Worm (Caenorhabditis elegans) whole organism, L4 larva: ENCODE measurements around the gene srt-11.

Experiments
- T26A8.4 ChIP-seq: fragments of 200-800 bp; sonication (Bioruptor generic); IDR thresholded peaks from 2 replicates; pipeline ENCODE4 v1.3.6; 2022; ENCODE audit warnings: missing genetic modification characterization, missing compliant biosample characterization
- Y48G9A.11 ChIP-seq: fragments of 200-800 bp; sonication (Bioruptor generic); IDR thresholded peaks from 2 replicates; pipeline ENCODE4 v1.3.6; 2022; ENCODE audit warnings: missing genetic modification reagents, missing genetic modification characterization, missing compliant biosample characterization
- Y5F2A.4 ChIP-seq: fragments of 200-800 bp; sonication (Bioruptor generic); optimal IDR thresholded peaks from 2 replicates; lab custom pipeline; 2018; ENCODE audit warnings: mild to moderate bottlenecking, missing genetic modification characterization, missing compliant biosample characterization
- Y75B8A.6 ChIP-seq: fragments of 200-800 bp; sonication (Bioruptor generic); IDR thresholded peaks from 2 replicates; pipeline ENCODE4 v1.3.6; 2022; ENCODE audit warnings: missing genetic modification reagents, missing genetic modification characterization, missing compliant biosample characterization
- aha-1 ChIP-seq: fragments of 150-350 bp; peaks from one replicate; lab custom pipeline; 2014; ENCODE audit warnings: missing biosample characterization, missing genetic modification characterization
- attf-4 ChIP-seq: sonication (generic microtip); optimal IDR thresholded peaks from 3 replicates; lab custom pipeline; 2017; ENCODE audit warnings: missing biosample characterization, missing genetic modification characterization
- ceh-20 ChIP-seq: fragments of 200-800 bp; sonication (Bioruptor generic); IDR thresholded peaks from 2 replicates; pipeline ENCODE4 v1.3.6; 2022; ENCODE audit warnings: missing genetic modification reagents, missing genetic modification characterization, missing compliant biosample characterization
- ceh-62 ChIP-seq: sonication (generic microtip); optimal IDR thresholded peaks from 2 replicates; lab custom pipeline; 2017; ENCODE audit warnings: missing biosample characterization, missing genetic modification characterization
- cey-2 ChIP-seq: sonication (generic microtip); optimal IDR thresholded peaks from 3 replicates; lab custom pipeline; 2017; ENCODE audit warnings: missing genetic modification characterization, mild to moderate bottlenecking, missing compliant biosample characterization, antibody characterized with exemption, borderline replicate concordance; ENCODE audit not compliant: insufficient read depth
- daf-12 ChIP-seq: fragments of 150-350 bp; optimal IDR thresholded peaks from 2 replicates; lab custom pipeline; 2014; ENCODE audit warnings: missing biosample characterization, missing genetic modification reagents, missing genetic modification characterization
- daf-16 ChIP-seq, 3 experiments: sonication (generic microtip); optimal IDR thresholded peaks; 2 replicates each; lab custom pipeline; 2016 to 2017; ENCODE audit warnings: missing genetic modification characterization in 3 of 3, missing genetic modification reagents in 3 of 3, mild to moderate bottlenecking in 2 of 3, missing compliant biosample characterization in 2 of 3, missing biosample characterization in 1 of 3, moderate library complexity in 1 of 3
- daf-19 ChIP-seq: fragments of 200-800 bp; sonication (Bioruptor generic); conservative IDR thresholded peaks from 2 replicates; pipeline ENCODE4 v1.3.6; 2022; ENCODE audit warnings: missing genetic modification characterization, missing compliant biosample characterization
- dpl-1 ChIP-seq: fragments of 150-350 bp; optimal IDR thresholded peaks from 2 replicates; lab custom pipeline; 2014; ENCODE audit warnings: missing biosample characterization, missing genetic modification reagents, missing genetic modification characterization
- dve-1 ChIP-seq: sonication (generic microtip); optimal IDR thresholded peaks from 2 replicates; lab custom pipeline; 2017; ENCODE audit warnings: antibody characterized with exemption, mild to moderate bottlenecking, missing genetic modification characterization, missing compliant biosample characterization; ENCODE audit not compliant: insufficient read depth
- egl-27 ChIP-seq: sonication (generic microtip); optimal IDR thresholded peaks from 3 replicates; lab custom pipeline; 2017; ENCODE audit warnings: missing biosample characterization, missing genetic modification reagents, missing genetic modification characterization
- hif-1 ChIP-seq, 2 experiments: sonication (generic microtip); optimal IDR thresholded peaks; 2 replicates each; lab custom pipeline; 2016 to 2017; ENCODE audit warnings: missing compliant biosample characterization in 2 of 2, missing genetic modification characterization in 2 of 2, missing genetic modification reagents in 2 of 2, missing genotype in 2 of 2, mild to moderate bottlenecking in 1 of 2
- jun-1 ChIP-seq: fragments of 150-350 bp; optimal IDR thresholded peaks from 2 replicates; lab custom pipeline; 2014; ENCODE audit warnings: missing biosample characterization, missing genetic modification reagents, missing genetic modification characterization
- lim-7 ChIP-seq: fragments of 200-800 bp; sonication (Bioruptor generic); IDR thresholded peaks from 2 replicates; pipeline ENCODE4 v1.3.6; 2022; ENCODE audit warnings: missing genetic modification characterization, missing compliant biosample characterization
- lin-15B ChIP-seq: fragments of 150-350 bp; sonication (generic microtip); optimal IDR thresholded peaks from 3 replicates; lab custom pipeline; 2014; ENCODE audit warnings: missing biosample characterization, missing genetic modification characterization
- lsy-2 ChIP-seq, 2 experiments: fragments of 150-350 bp in 1 of 2; sonication (generic microtip) in 1 of 2; optimal IDR thresholded peaks; 2 replicates each; lab custom pipeline; 2014 to 2017; ENCODE audit warnings: missing biosample characterization in 2 of 2, missing genetic modification characterization in 2 of 2
- mdt-29 ChIP-seq: fragments of 200-800 bp; sonication (Bioruptor generic); IDR thresholded peaks from 2 replicates; pipeline ENCODE4 v1.3.6; 2022; ENCODE audit warnings: missing genetic modification reagents, missing genetic modification characterization, missing compliant biosample characterization
- mes-2 ChIP-seq: sonication (generic microtip); optimal IDR thresholded peaks from 2 replicates; lab custom pipeline; 2016; ENCODE audit warnings: missing genotype, mild to moderate bottlenecking, missing genetic modification characterization, missing compliant biosample characterization; ENCODE audit not compliant: poor library complexity, severe bottlenecking
- mxl-3 ChIP-seq: fragments of 200-800 bp; sonication (Bioruptor generic); optimal IDR thresholded peaks from 2 replicates; lab custom pipeline; 2018; ENCODE audit warnings: mild to moderate bottlenecking, missing genetic modification characterization, missing compliant biosample characterization
- nhr-10 ChIP-seq: fragments of 150-350 bp; optimal IDR thresholded peaks from 2 replicates; lab custom pipeline; 2014; ENCODE audit warnings: missing biosample characterization, missing genetic modification characterization
- nhr-102 ChIP-seq: sonication (generic microtip); optimal IDR thresholded peaks from 2 replicates; lab custom pipeline; 2016; ENCODE audit warnings: mild to moderate bottlenecking, missing genetic modification characterization, moderate library complexity, missing compliant biosample characterization
- nhr-111 ChIP-seq: fragments of 200-800 bp; sonication (Bioruptor generic); optimal IDR thresholded peaks from 2 replicates; lab custom pipeline; 2018; ENCODE audit warnings: mild to moderate bottlenecking, missing genetic modification characterization, missing compliant biosample characterization
- nhr-237 ChIP-seq: sonication (generic microtip); optimal IDR thresholded peaks from 2 replicates; lab custom pipeline; 2017; ENCODE audit warnings: missing biosample characterization, missing genetic modification characterization
- nhr-42 ChIP-seq: fragments of 200-800 bp; sonication (Bioruptor generic); IDR thresholded peaks from 2 replicates; pipeline ENCODE4 v1.3.6; 2022; ENCODE audit warnings: missing genetic modification characterization, missing compliant biosample characterization
- nhr-48 ChIP-seq: sonication (generic microtip); optimal IDR thresholded peaks from 2 replicates; lab custom pipeline; 2016; ENCODE audit warnings: mild to moderate bottlenecking, missing genetic modification characterization, missing compliant biosample characterization
- nhr-77 ChIP-seq: fragments of 150-350 bp; optimal IDR thresholded peaks from 2 replicates; lab custom pipeline; 2014; ENCODE audit warnings: missing biosample characterization, missing genetic modification characterization
- pha-4 ChIP-seq, 2 experiments: fragments of 150-350 bp in 1 of 2; fragments of 200-800 bp in 1 of 2; sonication (Bioruptor generic) in 1 of 2; IDR thresholded peaks in 1 of 2; optimal IDR thresholded peaks in 1 of 2; 2 replicates each; pipeline versions ENCODE4 v1.3.6 to Lab custom; 2014 to 2022; ENCODE audit warnings: missing genetic modification characterization in 2 of 2, missing genetic modification reagents in 2 of 2, missing biosample characterization in 1 of 2, missing compliant biosample characterization in 1 of 2
- pqm-1 ChIP-seq: sonication (generic microtip); optimal IDR thresholded peaks from 2 replicates; lab custom pipeline; 2017; ENCODE audit warnings: missing biosample characterization, missing genetic modification characterization
- rbr-2 ChIP-seq: sonication (generic microtip); optimal IDR thresholded peaks from 2 replicates; lab custom pipeline; 2016; ENCODE audit warnings: missing genotype, missing genetic modification characterization, missing compliant biosample characterization
- skn-1 ChIP-seq: fragments of 150-350 bp; optimal IDR thresholded peaks from 2 replicates; lab custom pipeline; 2014; ENCODE audit warnings: missing biosample characterization, missing genetic modification characterization
- snpc-1.2 ChIP-seq: fragments of 200-800 bp; sonication (Bioruptor generic); IDR thresholded peaks from 2 replicates; pipeline ENCODE4 v1.3.6; 2022; ENCODE audit warnings: missing genetic modification reagents, missing genetic modification characterization, missing compliant biosample characterization
- snpc-4 ChIP-seq: fragments of 150-350 bp; optimal IDR thresholded peaks from 2 replicates; lab custom pipeline; 2014; ENCODE audit warnings: missing biosample characterization, missing genetic modification characterization
- spr-3 ChIP-seq: fragments of 200-800 bp; sonication (Bioruptor generic); optimal IDR thresholded peaks from 2 replicates; lab custom pipeline; 2018; ENCODE audit warnings: mild to moderate bottlenecking, missing genetic modification characterization, missing compliant biosample characterization
- tag-97 ChIP-seq: fragments of 200-800 bp; sonication (Bioruptor generic); IDR thresholded peaks from 2 replicates; pipeline ENCODE4 v1.3.6; 2022; ENCODE audit warnings: missing genetic modification characterization, missing compliant biosample characterization
- tra-1 ChIP-seq: fragments of 200-800 bp; sonication (Bioruptor generic); IDR thresholded peaks from 2 replicates; pipeline ENCODE4 v1.3.6; 2022; ENCODE audit warnings: missing genetic modification reagents, missing genetic modification characterization, missing compliant biosample characterization
- unc-130 ChIP-seq: sonication (generic microtip); optimal IDR thresholded peaks from 2 replicates; lab custom pipeline; 2016; ENCODE audit warnings: missing genetic modification reagents, missing genetic modification characterization, missing compliant biosample characterization
- unc-62 ChIP-seq, 3 experiments: fragments of 150-350 bp in 1 of 3; sonication (generic microtip); optimal IDR thresholded peaks in 2 of 3; peaks in 1 of 3; 1 replicate in 1 of 3; 2 replicates in 2 of 3; lab custom pipeline; 2014 to 2017; ENCODE audit warnings: missing biosample characterization in 3 of 3, missing genetic modification characterization in 3 of 3, missing genetic modification reagents in 3 of 3, missing genotype in 1 of 3
- zfp-2 ChIP-seq: sonication (generic microtip); optimal IDR thresholded peaks from 2 replicates; lab custom pipeline; 2016; ENCODE audit warnings: mild to moderate bottlenecking, missing genetic modification characterization, missing compliant biosample characterization
- zip-2 ChIP-seq: fragments of 150-350 bp; optimal IDR thresholded peaks from 2 replicates; lab custom pipeline; 2014; ENCODE audit warnings: missing biosample characterization, missing genetic modification characterization
- ztf-11 ChIP-seq: fragments of 150-350 bp; optimal IDR thresholded peaks from 2 replicates; lab custom pipeline; 2014; ENCODE audit warnings: missing biosample characterization, missing genetic modification characterization

The srt-11 gene

DNA sequence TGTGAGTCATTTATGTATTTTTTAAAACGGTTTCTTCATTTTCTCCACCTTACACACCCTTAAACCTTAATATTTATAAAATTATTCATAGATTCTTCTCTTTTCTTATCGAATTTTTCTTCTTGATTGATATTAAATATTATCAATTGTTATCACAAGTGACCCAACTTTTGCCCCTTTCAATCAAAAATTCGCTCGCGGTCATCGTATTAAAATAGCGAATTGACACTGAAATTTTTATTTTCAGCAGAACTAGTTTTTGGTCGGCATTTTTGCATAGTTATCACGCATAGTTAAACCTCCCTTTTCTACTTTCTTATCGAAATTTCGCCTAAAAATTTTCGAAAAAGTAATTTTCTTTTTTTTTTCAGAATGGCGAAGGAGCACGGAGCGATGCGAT, 6.9 kb downstream of the srt-11 start (continued):
- no peak for TF ChIP-seq ceh-62 (tag; lab: Kevin White, UChicago)
- TF ChIP-seq, all 104 proteins: peak for 10

DNA sequence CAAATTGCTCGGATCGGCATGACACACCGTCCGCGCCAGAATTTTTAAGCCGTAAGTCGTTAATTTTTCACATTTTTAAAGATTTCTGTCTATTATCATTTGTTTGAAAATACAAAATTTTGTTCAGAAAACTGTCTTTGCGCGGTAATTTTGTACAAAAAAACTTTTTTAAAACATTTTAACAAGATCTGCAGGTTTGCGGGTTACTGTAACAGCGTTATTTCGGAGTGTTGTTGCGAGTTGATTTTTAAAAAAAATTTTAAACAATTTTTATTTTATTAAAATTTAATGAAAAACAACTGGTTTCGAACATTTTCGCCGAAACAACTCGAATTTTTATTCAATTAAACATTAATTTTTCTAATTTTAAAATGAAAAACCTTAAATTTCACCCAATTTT, 7.3 kb downstream of the srt-11 start:
- TF ChIP-seq tra-1 (GFP tag; lab: Robert Waterston, UW) (no peak), zfp-2 (tag; lab: Kevin White, UChicago) (no peak), snpc-1.2 (GFP tag; lab: Robert Waterston, UW) (no peak), pha-4 (GFP tag; IDR thresholded peaks at IDR 0.05; lab: Robert Waterston, UW) (no peak), pha-4 (tag; optimal IDR thresholded peaks at IDR 0.05; lab: Kevin White, UChicago) (no peak), aha-1 (tag; lab: Kevin White, UChicago) (peak; percentile 9), Y48G9A.11 (GFP tag; lab: Robert Waterston, UW) (peak; percentile 91), T26A8.4 (GFP tag; lab: Robert Waterston, UW) (no peak)
- TF ChIP-seq, all 104 proteins: peak for 2

DNA sequence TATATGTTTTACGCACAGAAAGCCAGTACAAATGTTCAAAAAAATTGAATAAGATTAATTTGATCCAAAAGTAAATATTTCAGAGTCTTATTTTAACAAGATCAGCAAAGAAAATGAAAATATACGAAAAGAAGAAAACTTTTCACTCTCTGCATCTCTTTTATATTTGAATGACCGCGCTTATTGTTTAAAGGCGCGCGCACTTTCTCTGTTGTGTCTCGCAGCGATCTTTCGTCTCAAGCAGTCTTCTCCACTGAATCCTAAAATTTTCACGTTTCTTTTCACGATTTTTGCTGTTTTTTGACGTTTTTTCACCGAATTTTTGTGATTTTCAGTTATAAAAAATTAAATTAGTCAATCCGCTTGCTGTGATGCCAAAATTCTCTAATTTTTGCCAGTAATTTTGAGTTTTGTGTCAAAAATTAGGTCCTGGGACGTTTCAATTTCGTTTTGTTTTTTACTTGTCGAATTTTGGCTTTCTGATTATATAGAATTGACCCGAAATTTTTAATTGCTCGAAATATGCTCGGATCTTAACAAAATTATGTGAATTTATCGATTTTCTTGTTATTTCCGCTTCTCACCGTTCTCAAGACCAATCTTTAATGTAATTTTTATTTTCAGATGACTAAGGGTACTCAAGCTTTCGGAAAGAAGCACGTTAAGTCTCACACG, 9.2 kb downstream of the srt-11 start, which contains the start of gene W01D2.1:
W01D2.1 (plus strand) TSS at position 625 of the 675 bp plus-strand sequence.
- TF ChIP-seq pha-4 (GFP tag; IDR thresholded peaks at IDR 0.05; lab: Robert Waterston, UW) (0 out of 2 replicates have a peak, but pooled peaks have one; percentile 18), pha-4 (tag; optimal IDR thresholded peaks at IDR 0.05; lab: Kevin White, UChicago) (peak; percentile 84), cey-2 (tag; lab: Kevin White, UChicago) (no peak), tag-97 (GFP tag; lab: Robert Waterston, UW) (no peak), ceh-62 (tag; lab: Kevin White, UChicago) (no peak), nhr-42 (GFP tag; lab: Robert Waterston, UW) (no peak), daf-12 (tag; lab: Kevin White, UChicago) (no peak), daf-16 (GFP tag; optimal IDR thresholded peaks at IDR 0.05; lab: Kevin White, UChicago) (no peak), daf-16 (tag; optimal IDR thresholded peaks at IDR 0.05; lab: Kevin White, UChicago) (no peak), snpc-4 (tag; lab: Kevin White, UChicago) (no peak), hif-1 (tag; optimal IDR thresholded peaks at IDR 0.05; lab: Kevin White, UChicago) (peak in 1 of 2 experiments; percentile 44), mxl-3 (no peak), nhr-111 (GFP tag; lab: Kevin White, UChicago) (no peak), pqm-1 (no peak), unc-130 (no peak), nhr-102 (tag; lab: Kevin White, UChicago) (no peak), rbr-2 (tag; lab: Kevin White, UChicago) (peak; percentile 18), Y5F2A.4 (GFP tag; lab: Kevin White, UChicago) (no peak), spr-3 (GFP tag; lab: Kevin White, UChicago) (no peak), skn-1 (tag; lab: Kevin White, UChicago) (no peak), zip-2 (tag; lab: Kevin White, UChicago) (no peak), mes-2 (tag; lab: Kevin White, UChicago) (peak; percentile 68), nhr-237 (tag; lab: Kevin White, UChicago) (no peak), egl-27 (no peak), dpl-1 (GFP tag; lab: Kevin White, UChicago) (peak; percentile 87), nhr-48 (no peak), nhr-10 (no peak), lim-7 (GFP tag; lab: Robert Waterston, UW) (no peak), ceh-20 (GFP tag; lab: Robert Waterston, UW) (no peak), daf-19 (GFP tag; lab: Robert Waterston, UW) (no peak), unc-62 (GFP tag; optimal IDR thresholded peaks at IDR 0.05 in 1 of 2; lab: Kevin White, UChicago) (no peak), unc-62 (tag; optimal IDR thresholded peaks at IDR 0.05; lab: Kevin White, UChicago) (no peak), dve-1 (peak; percentile 64), Y75B8A.6 (GFP tag; lab: Robert Waterston, UW) (no peak), jun-1 (tag; lab: Kevin White, UChicago) (no peak), mdt-29 (no peak), nhr-77 (tag; lab: Kevin White, UChicago) (peak; percentile 75), lsy-2 (tag; optimal IDR thresholded peaks at IDR 0.05; lab: Kevin White, UChicago) (peak in 1 of 2 experiments; percentile 86), lin-15B (no peak), ztf-11 (tag; lab: Kevin White, UChicago) (no peak), attf-4 (tag; lab: Kevin White, UChicago) (no peak)
